Worm (Caenorhabditis elegans): ENCODE data around the gene fkh-7.

fkh-7 gene

DNA sequence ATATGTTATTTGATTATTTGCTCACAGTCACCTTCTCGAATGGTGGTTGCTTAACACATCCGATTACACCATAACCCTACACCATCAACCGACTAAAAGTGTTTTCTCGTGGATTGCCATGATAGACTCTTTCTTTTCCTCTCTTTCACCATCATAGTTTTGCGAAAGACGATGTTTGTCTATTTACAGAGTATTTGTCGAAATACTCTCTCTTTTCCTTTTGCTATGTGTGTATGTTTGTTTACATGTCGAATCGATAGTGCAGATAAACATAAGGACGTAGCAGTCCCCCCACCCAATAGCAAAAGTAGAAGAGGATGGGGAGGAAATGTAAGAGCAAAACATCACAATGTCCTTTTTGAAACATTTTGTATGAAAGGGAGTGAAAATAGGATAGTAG, 18.8 kb downstream of the fkh-7 start (continued):
- TF ChIP-seq zip-2 (tag; optimal IDR thresholded peaks at IDR 0.05) (no peak), mxl-2 (GFP tag; conservative IDR thresholded peaks at IDR 0.05) (no peak), F49E8.2 (tag; optimal IDR thresholded peaks at IDR 0.05; ENCODE audit: borderline replicate concordance) (no peak), zfp-2 (tag; optimal IDR thresholded peaks at IDR 0.05) (no peak), daf-16 (GFP tag; optimal IDR thresholded peaks at IDR 0.05) (no peak), daf-16 (tag; optimal IDR thresholded peaks at IDR 0.05) (peak; percentile 77), nhr-76 (tag; optimal IDR thresholded peaks at IDR 0.05) (no peak), saeg-2 (GFP tag; IDR thresholded peaks at IDR 0.05) (no peak), ceh-44 (GFP tag; IDR thresholded peaks at IDR 0.05) (no peak), nhr-25 (tag; optimal IDR thresholded peaks at IDR 0.05; ENCODE audit: borderline replicate concordance, insufficient read depth) (no peak), mdt-29 (GFP tag; IDR thresholded peaks at IDR 0.05) (no peak), hif-1 (tag; optimal IDR thresholded peaks at IDR 0.05) (no peak), fkh-10 (GFP tag; optimal IDR thresholded peaks at IDR 0.05) (no peak), tra-1 (GFP tag; IDR thresholded peaks at IDR 0.05) (no peak)

DNA sequence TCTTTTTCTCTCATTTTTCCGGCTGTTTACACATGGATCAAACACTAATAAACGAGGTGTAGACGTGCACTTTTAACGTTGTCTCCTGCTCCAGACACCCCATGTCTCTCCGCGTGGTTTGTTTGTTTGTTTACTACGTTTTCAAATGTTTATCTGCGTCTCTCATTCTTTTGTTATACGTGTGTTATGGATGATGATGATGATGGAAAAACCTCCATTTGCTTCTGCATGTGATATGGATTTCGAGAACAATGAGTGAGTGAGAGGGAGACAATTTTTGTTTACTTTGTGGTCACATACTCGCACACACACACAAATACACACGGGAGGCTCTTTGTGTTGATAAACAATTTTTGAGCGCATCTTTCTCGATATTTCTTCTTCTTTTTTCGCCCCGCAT, 20.0 kb downstream of the fkh-7 start:
- TF ChIP-seq madf-9 (GFP tag; conservative IDR thresholded peaks at IDR 0.05) = no peak
- peak; percentile 53 for TF ChIP-seq dmd-6 (GFP tag; IDR thresholded peaks at IDR 0.05)
- peak; percentile 30 for TF ChIP-seq nhr-77 (tag; optimal IDR thresholded peaks at IDR 0.05)
- no peak for TF ChIP-seq attf-4 (tag; optimal IDR thresholded peaks at IDR 0.05)
- TF ChIP-seq mdl-1 (tag; optimal IDR thresholded peaks at IDR 0.05) = peak; percentile 52 to 92
- TF ChIP-seq F10B5.3 (tag; optimal IDR thresholded peaks at IDR 0.05) = no peak
- peak; percentile 54 for TF ChIP-seq T26A8.4 (GFP tag; IDR thresholded peaks at IDR 0.05)
- TF ChIP-seq tag-97 (GFP tag; IDR thresholded peaks at IDR 0.05) = 0 out of 2 replicates have a peak, but pooled peaks have one; percentile 49
- TF ChIP-seq dpl-1 (GFP tag; optimal IDR thresholded peaks at IDR 0.05) = peak; percentile 42
- TF ChIP-seq jun-1 (tag; optimal IDR thresholded peaks at IDR 0.05) = no peak
- peak; percentile 53 for TF ChIP-seq nhr-48 (tag; optimal IDR thresholded peaks at IDR 0.05)
- TF ChIP-seq daf-16 (GFP tag; optimal IDR thresholded peaks at IDR 0.05) = peak; percentile 66 to 98
- TF ChIP-seq daf-16 (tag; optimal IDR thresholded peaks at IDR 0.05) = peak; percentile 99
- peak; percentile 83 to 97 for TF ChIP-seq hif-1 (tag; optimal IDR thresholded peaks at IDR 0.05)
- peak; percentile 52 for TF ChIP-seq mxl-3 (GFP tag; optimal IDR thresholded peaks at IDR 0.05)
- 0 out of 2 replicates have a peak, but pooled peaks have one; percentile 5 for TF ChIP-seq set-16 (GFP tag; IDR thresholded peaks at IDR 0.05)
- peak; percentile 51 for TF ChIP-seq nhr-28 (tag; optimal IDR thresholded peaks at IDR 0.05)
- TF ChIP-seq aha-1 (tag) = peak; percentile 98
- peak; percentile 69 for TF ChIP-seq rbr-2 (tag; optimal IDR thresholded peaks at IDR 0.05)
- peak; percentile 15; the same call in 1 of the 2 replicates for TF ChIP-seq nhr-42 (GFP tag; IDR thresholded peaks at IDR 0.05)
- TF ChIP-seq pha-4 (GFP tag; IDR thresholded peaks at IDR 0.05) = peak; percentile 84
- TF ChIP-seq pha-4 (tag; optimal IDR thresholded peaks at IDR 0.05) = peak; percentile 98
- peak in 1 of 2 experiments; percentile 67 for TF ChIP-seq unc-62 (GFP tag; optimal IDR thresholded peaks at IDR 0.05 in 1 of 2)
- no peak for TF ChIP-seq unc-62 (tag; optimal IDR thresholded peaks at IDR 0.05)
- TF ChIP-seq mdt-29 (GFP tag; IDR thresholded peaks at IDR 0.05) = peak; percentile 65
- peak; percentile 32 for TF ChIP-seq spr-1 (tag; optimal IDR thresholded peaks at IDR 0.05)
- peak; percentile 98 for TF ChIP-seq hlh-30 (tag; optimal IDR thresholded peaks at IDR 0.05; ENCODE audit: insufficient read depth)
- peak; percentile 39 to 84 for TF ChIP-seq lsy-2 (tag; optimal IDR thresholded peaks at IDR 0.05)
- peak; percentile 92 for TF ChIP-seq hlh-11 (tag; optimal IDR thresholded peaks at IDR 0.05)
- TF ChIP-seq hmg-1.1 (GFP tag; IDR thresholded peaks at IDR 0.05) = 0 out of 2 replicates have a peak, but pooled peaks have one; percentile 22
- no peak for TF ChIP-seq ceh-32 (tag; optimal IDR thresholded peaks at IDR 0.05; ENCODE audit: poor library complexity)
- TF ChIP-seq fkh-10 (GFP tag; optimal IDR thresholded peaks at IDR 0.05) = peak; percentile 4
- TF ChIP-seq egl-43 (GFP tag; IDR thresholded peaks at IDR 0.05) = peak; percentile 41; the same call in 1 of the 2 replicates
- no peak for TF ChIP-seq fos-1 (tag; optimal IDR thresholded peaks at IDR 0.05)
- peak; percentile 72 for TF ChIP-seq ama-1 (optimal IDR thresholded peaks at IDR 0.05)
- TF ChIP-seq saeg-2 (GFP tag; IDR thresholded peaks at IDR 0.05) = 0 out of 2 replicates have a peak, but pooled peaks have one; percentile 55
- TF ChIP-seq php-3 (GFP tag; IDR thresholded peaks at IDR 0.05) = peak; percentile 27; the same call in 1 of the 2 replicates
- TF ChIP-seq D1046.2 (GFP tag; IDR thresholded peaks at IDR 0.05) = no peak
- TF ChIP-seq dve-1 (tag; optimal IDR thresholded peaks at IDR 0.05; ENCODE audit: insufficient read depth) = peak; percentile 98
- peak; percentile 29 for TF ChIP-seq F37D6.2 (tag; optimal IDR thresholded peaks at IDR 0.05)
- peak; percentile 62 for TF ChIP-seq nhr-102 (tag; optimal IDR thresholded peaks at IDR 0.05)

Measured in whole organism, L4 larva.